Worm (Caenorhabditis elegans) whole organism, young adult: Measurements from ENCODE around the gene vps-15.

Experiments used
- B0261.1 ChIP-seq: sonication (generic microtip); optimal IDR thresholded peaks from 2 replicates; lab custom pipeline; 2016; ENCODE audit warnings: mild to moderate bottlenecking, missing genetic modification characterization, moderate library complexity, missing compliant biosample characterization
- F10E7.11 ChIP-seq: sonication (generic microtip); optimal IDR thresholded peaks from 2 replicates; lab custom pipeline; 2017; ENCODE audit warnings: mild to moderate bottlenecking, missing genetic modification characterization, moderate library complexity, missing compliant biosample characterization
- F37B4.10 ChIP-seq: fragments of 200-800 bp; sonication (Bioruptor generic); IDR thresholded peaks from 2 replicates; pipeline ENCODE4 v1.3.6; 2022; ENCODE audit warnings: missing genetic modification characterization, missing compliant biosample characterization
- F57A8.1 ChIP-seq: fragments of 200-800 bp; sonication (Bioruptor generic); optimal IDR thresholded peaks from 2 replicates; lab custom pipeline; 2018; ENCODE audit warnings: mild to moderate bottlenecking, missing genetic modification characterization, moderate library complexity, missing compliant biosample characterization
- T26A5.8 ChIP-seq: sonication (generic microtip); optimal IDR thresholded peaks from 2 replicates; lab custom pipeline; 2016; ENCODE audit warnings: missing genetic modification characterization, missing compliant biosample characterization
- Y79H2A.3 ChIP-seq: fragments of 200-800 bp; sonication (Bioruptor generic); conservative IDR thresholded peaks from 2 replicates; pipeline ENCODE4 v1.3.6; 2022; ENCODE audit warnings: missing genetic modification reagents, missing genetic modification characterization, missing compliant biosample characterization
- akir-1 ChIP-seq: fragments of 200-800 bp; sonication (Bioruptor generic); optimal IDR thresholded peaks from 2 replicates; lab custom pipeline; 2018; ENCODE audit warnings: mild to moderate bottlenecking, missing genetic modification characterization, moderate library complexity, missing compliant biosample characterization
- ama-1 ChIP-seq, 3 experiments: fragments of 150-350 bp in 1 of 3; sonication (generic microtip) in 2 of 3; optimal IDR thresholded peaks; 2 replicates each; lab custom pipeline; 2014 to 2018; ENCODE audit warnings: missing biosample characterization in 2 of 3, missing genetic modification characterization in 2 of 3, missing genetic modification reagents in 2 of 3
- ccch-3 ChIP-seq: fragments of 200-800 bp; sonication (Bioruptor generic); optimal IDR thresholded peaks from 2 replicates; lab custom pipeline; 2018; ENCODE audit warnings: mild to moderate bottlenecking, missing genetic modification characterization, missing compliant biosample characterization
- ceh-40 ChIP-seq: fragments of 200-800 bp; sonication (Bioruptor generic); IDR thresholded peaks from 2 replicates; pipeline ENCODE4 v1.3.6; 2022; ENCODE audit warnings: missing genetic modification characterization, missing compliant biosample characterization
- ceh-79 ChIP-seq: sonication (generic microtip); optimal IDR thresholded peaks from 2 replicates; lab custom pipeline; 2017; ENCODE audit warnings: mild to moderate bottlenecking, missing genetic modification characterization, missing compliant biosample characterization
- die-1 ChIP-seq: sonication (generic microtip); optimal IDR thresholded peaks from 2 replicates; lab custom pipeline; 2016; ENCODE audit warnings: missing genotype, mild to moderate bottlenecking, missing genetic modification characterization, missing compliant biosample characterization
- dpff-1 ChIP-seq: sonication (generic microtip); optimal IDR thresholded peaks from 2 replicates; lab custom pipeline; 2017; ENCODE audit warnings: mild to moderate bottlenecking, missing genetic modification characterization, missing compliant biosample characterization
- efl-1 ChIP-seq: fragments of 150-350 bp; optimal IDR thresholded peaks from 2 replicates; lab custom pipeline; 2014; ENCODE audit warnings: missing biosample characterization, missing genetic modification reagents, missing genetic modification characterization
- egl-18 ChIP-seq: fragments of 200-800 bp; sonication (Bioruptor generic); IDR thresholded peaks from 2 replicates; pipeline ENCODE4 v1.3.6; 2022; ENCODE audit warnings: missing genetic modification reagents, missing genetic modification characterization, missing compliant biosample characterization
- egrh-3 ChIP-seq: fragments of 200-800 bp; sonication (Bioruptor generic); IDR thresholded peaks from 2 replicates; pipeline ENCODE4 v1.3.6; 2022; ENCODE audit warnings: missing genetic modification reagents, missing genetic modification characterization, missing compliant biosample characterization
- ekl-4 ChIP-seq: fragments of 200-800 bp; sonication (Bioruptor generic); IDR thresholded peaks from 2 replicates; pipeline ENCODE4 v1.3.6; 2022; ENCODE audit warnings: missing genetic modification reagents, missing genetic modification characterization, missing compliant biosample characterization
- him-1 ChIP-seq: sonication (generic microtip); optimal IDR thresholded peaks from 2 replicates; lab custom pipeline; 2016; ENCODE audit warnings: missing genotype, missing genetic modification reagents, missing genetic modification characterization, missing compliant biosample characterization
- hlh-12 ChIP-seq: sonication (generic microtip); optimal IDR thresholded peaks from 2 replicates; lab custom pipeline; 2016; ENCODE audit warnings: missing genetic modification characterization, missing compliant biosample characterization
- hmg-1.2 ChIP-seq: fragments of 200-800 bp; sonication (Bioruptor generic); IDR thresholded peaks from 2 replicates; pipeline ENCODE4 v1.3.6; 2022; ENCODE audit warnings: missing genetic modification reagents, missing genetic modification characterization, missing compliant biosample characterization
- hrde-1 ChIP-seq: sonication (generic microtip); optimal IDR thresholded peaks from 2 replicates; lab custom pipeline; 2016; ENCODE audit warnings: missing genetic modification characterization, mild to moderate bottlenecking, missing compliant biosample characterization, moderate library complexity, missing genotype, missing genetic modification reagents, borderline replicate concordance
- lin-26 ChIP-seq: fragments of 200-800 bp; sonication (Bioruptor generic); IDR thresholded peaks from 2 replicates; pipeline ENCODE4 v1.3.6; 2022; ENCODE audit warnings: missing genetic modification reagents, missing genetic modification characterization, missing compliant biosample characterization
- lin-35 ChIP-seq, 3 experiments: fragments of 150-350 bp in 2 of 3; sonication (generic microtip) in 1 of 3; optimal IDR thresholded peaks; 2 replicates each; lab custom pipeline; 2014 to 2018; ENCODE audit warnings: missing biosample characterization in 3 of 3, missing genetic modification characterization in 3 of 3, missing genetic modification reagents in 3 of 3
- lir-1 ChIP-seq: fragments of 200-800 bp; sonication (Bioruptor generic); conservative IDR thresholded peaks from 2 replicates; pipeline ENCODE4 v1.3.6; 2022; ENCODE audit warnings: missing genetic modification reagents, missing genetic modification characterization, missing compliant biosample characterization
- madf-10 ChIP-seq: sonication (generic microtip); optimal IDR thresholded peaks from 2 replicates; lab custom pipeline; 2016; ENCODE audit warnings: mild to moderate bottlenecking, missing genetic modification characterization, missing compliant biosample characterization
- madf-3 ChIP-seq: fragments of 200-800 bp; sonication (Bioruptor generic); IDR thresholded peaks from 2 replicates; pipeline ENCODE4 v1.3.6; 2022; ENCODE audit warnings: missing genetic modification reagents, missing genetic modification characterization, missing compliant biosample characterization
- madf-8 ChIP-seq: fragments of 200-800 bp; sonication (Bioruptor generic); conservative IDR thresholded peaks from 2 replicates; pipeline ENCODE4 v1.3.6; 2022; ENCODE audit warnings: missing genetic modification reagents, missing genetic modification characterization, missing compliant biosample characterization
- mcd-1 ChIP-seq: fragments of 200-800 bp; sonication (Bioruptor generic); IDR thresholded peaks from 2 replicates; pipeline ENCODE4 v1.3.6; 2022; ENCODE audit warnings: missing genetic modification reagents, missing genetic modification characterization, missing compliant biosample characterization
- mel-28 ChIP-seq: sonication (generic microtip); optimal IDR thresholded peaks from 2 replicates; lab custom pipeline; 2016; ENCODE audit warnings: borderline replicate concordance, mild to moderate bottlenecking, missing genetic modification characterization, missing compliant biosample characterization
- nfya-2 ChIP-seq: fragments of 200-800 bp; sonication (Bioruptor generic); IDR thresholded peaks from 2 replicates; pipeline ENCODE4 v1.3.6; 2022; ENCODE audit warnings: missing genetic modification reagents, missing genetic modification characterization, missing compliant biosample characterization
- nhr-120 ChIP-seq: fragments of 200-800 bp; sonication (Bioruptor generic); IDR thresholded peaks from 2 replicates; pipeline ENCODE4 v1.3.6; 2022; ENCODE audit warnings: missing genetic modification characterization, missing compliant biosample characterization
- nhr-179 ChIP-seq: sonication (generic microtip); optimal IDR thresholded peaks from 2 replicates; lab custom pipeline; 2016; ENCODE audit warnings: mild to moderate bottlenecking, missing genetic modification characterization, missing compliant biosample characterization
- nhr-90 ChIP-seq: sonication (generic microtip); optimal IDR thresholded peaks from 2 replicates; lab custom pipeline; 2016; ENCODE audit warnings: missing genotype, mild to moderate bottlenecking, missing genetic modification characterization, missing compliant biosample characterization
- pbrm-1 ChIP-seq: fragments of 200-800 bp; sonication (Bioruptor generic); IDR thresholded peaks from 2 replicates; pipeline ENCODE4 v1.3.6; 2022; ENCODE audit warnings: missing genetic modification reagents, missing genetic modification characterization, missing compliant biosample characterization
- pha-4 ChIP-seq: fragments of 150-350 bp; sonication (generic microtip); optimal IDR thresholded peaks from 2 replicates; lab custom pipeline; 2014; ENCODE audit warnings: missing biosample characterization, missing genetic modification reagents, missing genetic modification characterization
- rcor-1 ChIP-seq: fragments of 200-800 bp; sonication (Bioruptor generic); IDR thresholded peaks from 2 replicates; pipeline ENCODE4 v1.3.6; 2022; ENCODE audit warnings: missing genetic modification reagents, missing genetic modification characterization, missing compliant biosample characterization
- repo-1 ChIP-seq: sonication (generic microtip); optimal IDR thresholded peaks from 2 replicates; lab custom pipeline; 2017; ENCODE audit warnings: mild to moderate bottlenecking, missing genetic modification characterization, missing compliant biosample characterization
- sdz-38 ChIP-seq: sonication (generic microtip); optimal IDR thresholded peaks from 2 replicates; lab custom pipeline; 2016; ENCODE audit warnings: missing genotype, missing genetic modification characterization, missing compliant biosample characterization
- snpc-1.3 ChIP-seq: sonication (generic microtip); optimal IDR thresholded peaks from 2 replicates; lab custom pipeline; 2017; ENCODE audit warnings: missing genetic modification characterization, mild to moderate bottlenecking, missing compliant biosample characterization, antibody characterized with exemption, moderate library complexity, missing genotype, missing genetic modification reagents; ENCODE audit not compliant: insufficient read depth
- snpc-3.4 ChIP-seq: sonication (generic microtip); optimal IDR thresholded peaks from 2 replicates; lab custom pipeline; 2017; ENCODE audit warnings: missing genetic modification characterization, mild to moderate bottlenecking, missing compliant biosample characterization, antibody characterized with exemption, moderate library complexity, missing genotype, missing genetic modification reagents
- tbp1 ChIP-seq: fragments of 200-800 bp; sonication (Bioruptor generic); optimal IDR thresholded peaks from 2 replicates; lab custom pipeline; 2018; ENCODE audit warnings: mild to moderate bottlenecking, missing genetic modification characterization, missing compliant biosample characterization
- zfh-2 ChIP-seq: fragments of 200-800 bp; sonication (Bioruptor generic); conservative IDR thresholded peaks from 2 replicates; pipeline ENCODE4 v1.3.6; 2022; ENCODE audit warnings: missing genetic modification reagents, missing genetic modification characterization, missing compliant biosample characterization
- zim-3 ChIP-seq: sonication (generic microtip); optimal IDR thresholded peaks from 2 replicates; lab custom pipeline; 2017; ENCODE audit warnings: mild to moderate bottlenecking, missing genetic modification characterization, moderate library complexity, missing compliant biosample characterization
- ztf-22 ChIP-seq: fragments of 200-800 bp; sonication (Bioruptor generic); optimal IDR thresholded peaks from 2 replicates; lab custom pipeline; 2018; ENCODE audit warnings: mild to moderate bottlenecking, missing genetic modification characterization, moderate library complexity, missing compliant biosample characterization
- ztf-26 ChIP-seq: sonication (generic microtip); optimal IDR thresholded peaks from 2 replicates; lab custom pipeline; 2017; ENCODE audit warnings: missing genetic modification characterization, missing compliant biosample characterization
- ztf-3 ChIP-seq: fragments of 200-800 bp; sonication (Bioruptor generic); optimal IDR thresholded peaks from 2 replicates; lab custom pipeline; 2018; ENCODE audit warnings: mild to moderate bottlenecking, missing genetic modification characterization, missing compliant biosample characterization
- ztf-6 ChIP-seq: fragments of 200-800 bp; sonication (Bioruptor generic); IDR thresholded peaks from 2 replicates; pipeline ENCODE4 v1.3.6; 2022; ENCODE audit warnings: missing genetic modification reagents, missing genetic modification characterization, missing compliant biosample characterization

vps-15 gene

ce11 chrII:11917530-11917952 is 1.9 kb upstream of the vps-15 start (continued):
- no peak; the same call in 1 of the 2 replicates for TF ChIP-seq madf-8
- TF ChIP-seq mcd-1 (GFP tag; lab: Robert Waterston, UW): peak; percentile 59
- TF ChIP-seq nhr-90 (tag; lab: Kevin White, UChicago): peak; percentile 11
- no peak for TF ChIP-seq egrh-3 (GFP tag; lab: Robert Waterston, UW)
- TF ChIP-seq pbrm-1 (GFP tag; lab: Robert Waterston, UW): peak; percentile 77
- TF ChIP-seq repo-1: no peak
- peak; percentile 94 for TF ChIP-seq madf-3 (GFP tag; lab: Robert Waterston, UW)
- TF ChIP-seq die-1 (tag; lab: Kevin White, UChicago): peak; percentile 57
- TF ChIP-seq ztf-26: no peak
- no peak for TF ChIP-seq F37B4.10
- TF ChIP-seq akir-1 (GFP tag; lab: Kevin White, UChicago): no peak
- TF ChIP-seq rcor-1 (GFP tag; lab: Robert Waterston, UW): peak; percentile 56; the same call in 1 of the 2 replicates
- TF ChIP-seq ztf-3 (GFP tag; lab: Kevin White, UChicago): no peak
- TF ChIP-seq hlh-12 (tag; lab: Kevin White, UChicago): no peak
- TF ChIP-seq sdz-38 (tag; lab: Kevin White, UChicago): no peak
- no peak for TF ChIP-seq nhr-120 (GFP tag; lab: Robert Waterston, UW)
- peak; percentile 52 for TF ChIP-seq zim-3 (tag; lab: Kevin White, UChicago)
- TF ChIP-seq F57A8.1 (GFP tag; lab: Kevin White, UChicago): no peak
- peak; percentile 28 for TF ChIP-seq efl-1
- TF ChIP-seq ekl-4 (GFP tag; lab: Robert Waterston, UW): peak; percentile 93
- TF ChIP-seq pha-4 (tag; lab: Kevin White, UChicago): no peak
- peak; percentile 74 for TF ChIP-seq him-1
- peak; percentile 87 for TF ChIP-seq snpc-3.4 (tag; lab: Kevin White, UChicago)
- TF ChIP-seq lin-35 (GFP tag; optimal IDR thresholded peaks at IDR 0.05; lab: Kevin White, UChicago): peak in 2 of 3 experiments; percentile 22 to 49
- peak; percentile 91; the same call in 1 of the 2 replicates for TF ChIP-seq Y79H2A.3 (GFP tag; lab: Robert Waterston, UW)
- TF ChIP-seq nfya-2 (GFP tag; lab: Robert Waterston, UW): no peak
- no peak for TF ChIP-seq dpff-1
- peak; percentile 90 for TF ChIP-seq snpc-1.3 (tag; lab: Kevin White, UChicago)
- TF ChIP-seq egl-18 (GFP tag; lab: Robert Waterston, UW): 0 out of 2 replicates have a peak, but pooled peaks have one; percentile 43
- no peak for TF ChIP-seq mel-28 (tag; lab: Kevin White, UChicago)
- no peak for TF ChIP-seq ama-1 (optimal IDR thresholded peaks at IDR 0.05; lab: Kevin White, UChicago)
- TF ChIP-seq ama-1 (GFP tag; optimal IDR thresholded peaks at IDR 0.05; lab: Kevin White, UChicago): peak; percentile 7 to 93
- TF ChIP-seq hrde-1: peak; percentile 97
- peak; percentile 51 for TF ChIP-seq hmg-1.2 (GFP tag; lab: Robert Waterston, UW)
- TF ChIP-seq F10E7.11 (tag; lab: Kevin White, UChicago): peak; percentile 78
- TF ChIP-seq ccch-3 (GFP tag; lab: Kevin White, UChicago): no peak

DNA sequence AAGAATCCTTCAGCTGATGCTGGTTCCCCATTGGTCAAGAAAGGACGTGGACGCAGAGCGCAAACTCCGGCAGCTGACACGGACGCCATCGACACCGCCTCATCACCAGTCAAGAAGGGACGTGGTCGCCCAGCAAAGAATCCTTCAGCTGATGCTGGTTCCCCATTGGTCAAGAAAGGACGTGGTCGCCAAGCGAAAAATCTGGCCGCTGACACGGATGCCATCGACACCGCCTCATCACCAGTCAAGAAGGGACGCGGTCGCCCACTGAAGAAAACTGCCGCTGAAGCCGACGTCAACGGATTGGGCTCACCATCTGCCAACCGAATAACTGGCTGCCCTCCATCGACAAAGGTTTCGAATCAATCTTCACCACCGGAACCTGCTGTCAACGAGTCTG is 1.3 kb upstream of the vps-15 start:
- TF ChIP-seq F10E7.11 (tag; lab: Kevin White, UChicago): no peak
- TF ChIP-seq repo-1: peak; percentile 12
- no peak for TF ChIP-seq ztf-22 (GFP tag; lab: Kevin White, UChicago)
- no peak for TF ChIP-seq ceh-79 (tag; lab: Kevin White, UChicago)
- TF ChIP-seq Y79H2A.3 (GFP tag; lab: Robert Waterston, UW): no peak
- no peak for TF ChIP-seq tbp1
- TF ChIP-seq rcor-1 (GFP tag; lab: Robert Waterston, UW): no peak
- TF ChIP-seq T26A5.8 (tag; lab: Kevin White, UChicago): no peak
- peak; percentile 33; the same call in 1 of the 2 replicates for TF ChIP-seq egrh-3 (GFP tag; lab: Robert Waterston, UW)
- no peak for TF ChIP-seq lir-1 (GFP tag; lab: Robert Waterston, UW)
- TF ChIP-seq nhr-179 (tag; lab: Kevin White, UChicago): no peak
- no peak for TF ChIP-seq efl-1
- TF ChIP-seq ceh-40 (GFP tag; lab: Robert Waterston, UW): no peak
- no peak for TF ChIP-seq ztf-6 (GFP tag; lab: Robert Waterston, UW)
- no peak for TF ChIP-seq madf-10
- peak; percentile 79 for TF ChIP-seq zfh-2 (GFP tag; lab: Robert Waterston, UW)
- TF ChIP-seq lin-35 (GFP tag; optimal IDR thresholded peaks at IDR 0.05; lab: Kevin White, UChicago): no peak
- no peak for TF ChIP-seq lin-26 (GFP tag; lab: Robert Waterston, UW)
- TF ChIP-seq ztf-26: no peak
- TF ChIP-seq B0261.1 (tag; lab: Kevin White, UChicago): no peak
- TF ChIP-seq snpc-3.4 (tag; lab: Kevin White, UChicago): no peak
